Worm (Caenorhabditis elegans) whole organism, late embryonic: ENCODE data around the gene sulp-3.

Experiments
- C08G9.2 ChIP-seq: sonication (generic microtip); optimal IDR thresholded peaks from 2 replicates; lab custom pipeline; 2016; ENCODE audit warnings: mild to moderate bottlenecking, missing genetic modification characterization, moderate library complexity, missing compliant biosample characterization
- F13H6.1 ChIP-seq: sonication (generic microtip); optimal IDR thresholded peaks from 2 replicates; lab custom pipeline; 2016; ENCODE audit warnings: missing genetic modification characterization, missing compliant biosample characterization
- K02D7.2 ChIP-seq: sonication (generic microtip); optimal IDR thresholded peaks from 2 replicates; lab custom pipeline; 2017; ENCODE audit warnings: mild to moderate bottlenecking, missing genetic modification characterization, missing compliant biosample characterization
- Y22D7AL.16 ChIP-seq: sonication (generic microtip); optimal IDR thresholded peaks from 2 replicates; lab custom pipeline; 2016; ENCODE audit warnings: missing genetic modification characterization, missing compliant biosample characterization
- ahr-1 ChIP-seq: sonication (generic microtip); optimal IDR thresholded peaks from 2 replicates; lab custom pipeline; 2016; ENCODE audit warnings: missing genetic modification characterization, missing compliant biosample characterization
- ceh-18 ChIP-seq: sonication (generic microtip); optimal IDR thresholded peaks from 2 replicates; lab custom pipeline; 2016; ENCODE audit warnings: missing genetic modification characterization, missing compliant biosample characterization
- ceh-19 ChIP-seq: fragments of 200-800 bp; sonication (Bioruptor generic); optimal IDR thresholded peaks from 2 replicates; lab custom pipeline; 2018; ENCODE audit warnings: mild to moderate bottlenecking, missing genetic modification characterization, missing compliant biosample characterization
- ceh-2 ChIP-seq: sonication (generic microtip); optimal IDR thresholded peaks from 2 replicates; lab custom pipeline; 2016; ENCODE audit warnings: missing genotype, missing genetic modification characterization, missing compliant biosample characterization
- ceh-22 ChIP-seq: sonication (generic microtip); optimal IDR thresholded peaks from 2 replicates; lab custom pipeline; 2017; ENCODE audit warnings: missing biosample characterization, missing genetic modification characterization
- ceh-24 ChIP-seq: sonication (generic microtip); optimal IDR thresholded peaks from 2 replicates; lab custom pipeline; 2016; ENCODE audit warnings: mild to moderate bottlenecking, missing genetic modification characterization, missing compliant biosample characterization
- ceh-30 ChIP-seq: fragments of 150-350 bp; optimal IDR thresholded peaks from 2 replicates; lab custom pipeline; 2014; ENCODE audit warnings: missing biosample characterization, missing genetic modification characterization
- ceh-31 ChIP-seq: sonication (generic microtip); optimal IDR thresholded peaks from 2 replicates; lab custom pipeline; 2016; ENCODE audit warnings: missing genetic modification characterization, missing compliant biosample characterization
- ceh-45 ChIP-seq: fragments of 200-800 bp; sonication (Bioruptor generic); IDR thresholded peaks from 2 replicates; pipeline ENCODE4 v1.3.6; 2022; ENCODE audit warnings: missing genetic modification reagents, missing genetic modification characterization, missing compliant biosample characterization
- ceh-6 ChIP-seq: fragments of 200-800 bp; sonication (Bioruptor generic); optimal IDR thresholded peaks from 2 replicates; lab custom pipeline; 2018; ENCODE audit warnings: mild to moderate bottlenecking, missing genetic modification characterization, missing compliant biosample characterization
- ceh-9 ChIP-seq: sonication (generic microtip); optimal IDR thresholded peaks from 2 replicates; lab custom pipeline; 2016; ENCODE audit warnings: mild to moderate bottlenecking, missing genetic modification characterization, inconsistent platforms, missing compliant biosample characterization
- che-1 ChIP-seq: sonication (generic microtip); optimal IDR thresholded peaks from 2 replicates; lab custom pipeline; 2016; ENCODE audit warnings: mild to moderate bottlenecking, missing genetic modification characterization, missing compliant biosample characterization
- elt-2 ChIP-seq: sonication (generic microtip); optimal IDR thresholded peaks from 2 replicates; lab custom pipeline; 2016; ENCODE audit warnings: missing genetic modification reagents, missing genetic modification characterization, missing compliant biosample characterization
- ets-4 ChIP-seq: sonication (generic microtip); optimal IDR thresholded peaks from 2 replicates; lab custom pipeline; 2016; ENCODE audit warnings: missing genetic modification characterization, missing compliant biosample characterization
- fax-1 ChIP-seq: sonication (generic microtip); optimal IDR thresholded peaks from 2 replicates; lab custom pipeline; 2016; ENCODE audit warnings: missing genotype, missing genetic modification characterization, missing compliant biosample characterization
- fkh-10 ChIP-seq: fragments of 150-350 bp; optimal IDR thresholded peaks from 2 replicates; lab custom pipeline; 2014; ENCODE audit warnings: missing biosample characterization, missing genetic modification reagents, missing genetic modification characterization
- gmeb-2 ChIP-seq: sonication (generic microtip); optimal IDR thresholded peaks from 2 replicates; lab custom pipeline; 2016; ENCODE audit warnings: missing genetic modification characterization, inconsistent platforms, missing compliant biosample characterization
- hlh-13 ChIP-seq: fragments of 200-800 bp; sonication (Bioruptor generic); optimal IDR thresholded peaks from 2 replicates; lab custom pipeline; 2018; ENCODE audit warnings: mild to moderate bottlenecking, missing genetic modification characterization, missing compliant biosample characterization
- hlh-15 ChIP-seq: sonication (generic microtip); optimal IDR thresholded peaks from 2 replicates; lab custom pipeline; 2016; ENCODE audit warnings: missing genetic modification characterization, missing compliant biosample characterization
- hlh-30 ChIP-seq: sonication (generic microtip); optimal IDR thresholded peaks from 2 replicates; lab custom pipeline; 2017; ENCODE audit warnings: antibody characterized with exemption, missing genetic modification characterization, missing compliant biosample characterization; ENCODE audit not compliant: insufficient read depth
- hlh-6 ChIP-seq: sonication (generic microtip); optimal IDR thresholded peaks from 2 replicates; lab custom pipeline; 2016; ENCODE audit warnings: missing genotype, missing genetic modification characterization, missing compliant biosample characterization
- madf-2 ChIP-seq: sonication (generic microtip); optimal IDR thresholded peaks from 2 replicates; lab custom pipeline; 2017; ENCODE audit warnings: missing genetic modification characterization, missing compliant biosample characterization
- mec-3 ChIP-seq: sonication (generic microtip); optimal IDR thresholded peaks from 2 replicates; lab custom pipeline; 2016; ENCODE audit warnings: borderline replicate concordance, missing genetic modification characterization, missing compliant biosample characterization
- nfya-1 ChIP-seq: sonication (generic microtip); optimal IDR thresholded peaks from 2 replicates; lab custom pipeline; 2017; ENCODE audit warnings: missing genetic modification characterization, mild to moderate bottlenecking, missing compliant biosample characterization, antibody characterized with exemption, moderate library complexity
- nhr-11 ChIP-seq: fragments of 150-350 bp; optimal IDR thresholded peaks from 2 replicates; lab custom pipeline; 2014; ENCODE audit warnings: missing biosample characterization, missing genetic modification characterization
- npax-4 ChIP-seq: sonication (generic microtip); optimal IDR thresholded peaks from 2 replicates; lab custom pipeline; 2016; ENCODE audit warnings: missing genetic modification characterization, missing compliant biosample characterization
- odd-2 ChIP-seq: sonication (generic microtip); optimal IDR thresholded peaks from 2 replicates; lab custom pipeline; 2017; ENCODE audit warnings: antibody characterized with exemption, mild to moderate bottlenecking, missing genetic modification characterization, missing compliant biosample characterization
- pat-9 ChIP-seq: fragments of 200-800 bp; sonication (Bioruptor generic); optimal IDR thresholded peaks from 2 replicates; lab custom pipeline; 2018; ENCODE audit warnings: mild to moderate bottlenecking, missing genetic modification characterization, moderate library complexity, missing compliant biosample characterization
- pha-2 ChIP-seq: sonication (generic microtip); optimal IDR thresholded peaks from 2 replicates; lab custom pipeline; 2017; ENCODE audit warnings: mild to moderate bottlenecking, missing genetic modification characterization, missing compliant biosample characterization
- pqm-1 ChIP-seq: sonication (generic microtip); optimal IDR thresholded peaks from 2 replicates; lab custom pipeline; 2016; ENCODE audit warnings: missing genetic modification characterization, missing compliant biosample characterization
- pros-1 ChIP-seq: fragments of 150-350 bp; optimal IDR thresholded peaks from 2 replicates; lab custom pipeline; 2014; ENCODE audit warnings: missing biosample characterization, missing genetic modification reagents, missing genetic modification characterization
- ref-2 ChIP-seq: sonication (generic microtip); optimal IDR thresholded peaks from 2 replicates; lab custom pipeline; 2016; ENCODE audit warnings: missing genetic modification characterization, missing compliant biosample characterization
- sdc-2 ChIP-seq: sonication (generic microtip); optimal IDR thresholded peaks from 2 replicates; lab custom pipeline; 2016; ENCODE audit warnings: missing genotype, missing genetic modification characterization, missing compliant biosample characterization
- sox-2 ChIP-seq: fragments of 200-800 bp; sonication (Bioruptor generic); IDR thresholded peaks from 2 replicates; pipeline ENCODE4 v1.3.6; 2022; ENCODE audit warnings: missing genetic modification reagents, missing genetic modification characterization, missing compliant biosample characterization
- syd-9 ChIP-seq: sonication (generic microtip); optimal IDR thresholded peaks from 2 replicates; lab custom pipeline; 2016; ENCODE audit warnings: mild to moderate bottlenecking, missing genetic modification characterization, moderate library complexity, missing compliant biosample characterization
- tbx-2 ChIP-seq: sonication (generic microtip); optimal IDR thresholded peaks from 2 replicates; lab custom pipeline; 2016; ENCODE audit warnings: missing genetic modification characterization, missing compliant biosample characterization
- tbx-7 ChIP-seq: sonication (generic microtip); optimal IDR thresholded peaks from 2 replicates; lab custom pipeline; 2016; ENCODE audit warnings: missing genotype, missing genetic modification characterization, missing compliant biosample characterization
- ttx-3 ChIP-seq: sonication (generic microtip); optimal IDR thresholded peaks from 2 replicates; lab custom pipeline; 2016; ENCODE audit warnings: missing genetic modification reagents, missing genetic modification characterization, missing compliant biosample characterization
- unc-86 ChIP-seq: sonication (generic microtip); optimal IDR thresholded peaks from 2 replicates; lab custom pipeline; 2016; ENCODE audit warnings: missing genetic modification characterization, missing compliant biosample characterization
- zip-5 ChIP-seq: sonication (generic microtip); optimal IDR thresholded peaks from 2 replicates; lab custom pipeline; 2016; ENCODE audit warnings: missing genetic modification characterization, missing compliant biosample characterization
- ztf-16 ChIP-seq: sonication (generic microtip); optimal IDR thresholded peaks from 2 replicates; lab custom pipeline; 2017; ENCODE audit warnings: missing genetic modification characterization, missing compliant biosample characterization

The sulp-3 gene

ce11 chrX:8386068-8386851 is 21.9 kb downstream of the sulp-3 start (continued):
- peak; percentile 70 for TF ChIP-seq C08G9.2 (tag; lab: Kevin White, UChicago)
- TF ChIP-seq hlh-13 = peak; percentile 50
- TF ChIP-seq hlh-30 = peak; percentile 22
- TF ChIP-seq ceh-22 = peak; percentile 44
- TF ChIP-seq che-1 = peak; percentile 77
- no peak for TF ChIP-seq ceh-30 (tag; lab: Kevin White, UChicago)
- no peak for TF ChIP-seq ceh-45 (GFP tag; lab: Robert Waterston, UW)
- TF ChIP-seq npax-4 (tag; lab: Kevin White, UChicago) = peak; percentile 25
- TF ChIP-seq pat-9 (tag; lab: Kevin White, UChicago) = peak; percentile 68
- peak; percentile 56 for TF ChIP-seq zip-5 (tag; lab: Kevin White, UChicago)
- TF ChIP-seq ztf-16 (tag; lab: Kevin White, UChicago) = peak; percentile 71
- no peak for TF ChIP-seq fkh-10 (GFP tag; lab: Kevin White, UChicago)
- TF ChIP-seq mec-3 (tag; lab: Kevin White, UChicago) = no peak
- no peak for TF ChIP-seq tbx-7 (tag; lab: Kevin White, UChicago)
- peak; percentile 67 for TF ChIP-seq unc-86 (tag; lab: Kevin White, UChicago)
- TF ChIP-seq syd-9 (tag; lab: Kevin White, UChicago) = peak; percentile 77
- peak; percentile 34 for TF ChIP-seq ceh-24 (tag; lab: Kevin White, UChicago)
- TF ChIP-seq, all 69 proteins: peak for 50

ce11 chrX:8384642-8385181 is 23.5 kb downstream of the sulp-3 start, which contains the start of gene F41D9.2:
F41D9.2 (minus strand) TSS chrX:8384945.
- peak; percentile 48 for TF ChIP-seq ref-2 (tag; lab: Kevin White, UChicago)
- no peak for TF ChIP-seq pros-1 (tag; lab: Kevin White, UChicago)
- TF ChIP-seq ets-4 (tag; lab: Kevin White, UChicago) = no peak
- TF ChIP-seq, all 69 proteins: peak for 1

ce11 chrX:8381651-8382050 is 26.5 kb downstream of the sulp-3 start:
- TF ChIP-seq pqm-1 (no peak), tbx-7 (tag; lab: Kevin White, UChicago) (no peak), ref-2 (tag; lab: Kevin White, UChicago) (no peak), F13H6.1 (tag; lab: Kevin White, UChicago) (no peak), tbx-2 (tag; lab: Kevin White, UChicago) (no peak), ceh-9 (tag; lab: Kevin White, UChicago) (no peak), syd-9 (tag; lab: Kevin White, UChicago) (no peak), ceh-19 (GFP tag; lab: Kevin White, UChicago) (no peak), ceh-18 (tag; lab: Kevin White, UChicago) (no peak), ahr-1 (tag; lab: Kevin White, UChicago) (no peak), hlh-13 (no peak), madf-2 (tag; lab: Kevin White, UChicago) (no peak), pros-1 (tag; lab: Kevin White, UChicago) (no peak), ttx-3 (no peak), pha-2 (tag; lab: Kevin White, UChicago) (no peak), hlh-15 (tag; lab: Kevin White, UChicago) (no peak), ceh-2 (no peak), gmeb-2 (tag; lab: Kevin White, UChicago) (no peak), hlh-6 (tag; lab: Kevin White, UChicago) (no peak)

- TF ChIP-seq sox-2 (no peak), unc-86 (tag; lab: Kevin White, UChicago) (no peak), fax-1 (tag; lab: Kevin White, UChicago) (no peak), ceh-18 (tag; lab: Kevin White, UChicago) (peak; percentile 41), ceh-6 (GFP tag; lab: Kevin White, UChicago) (no peak), sdc-2 (tag; lab: Kevin White, UChicago) (no peak), tbx-2 (tag; lab: Kevin White, UChicago) (peak; percentile 37), ceh-31 (tag; lab: Kevin White, UChicago) (peak; percentile 66), hlh-13 (no peak), hlh-30 (no peak), K02D7.2 (tag; lab: Kevin White, UChicago) (no peak), ceh-24 (tag; lab: Kevin White, UChicago) (no peak), ceh-45 (GFP tag; lab: Robert Waterston, UW) (no peak), Y22D7AL.16 (tag; lab: Kevin White, UChicago) (no peak), odd-2 (tag; lab: Kevin White, UChicago) (no peak), syd-9 (tag; lab: Kevin White, UChicago) (no peak), nhr-11 (no peak), nfya-1 (tag; lab: Kevin White, UChicago) (peak; percentile 58), elt-2 (tag; lab: Kevin White, UChicago) (no peak)
Observed at ce11 chrX:8378312-8378711, 29.9 kb downstream of the sulp-3 start, which contains the start of gene tbc-18. tbc-18 (plus strand) TSS chrX:8378557.
